Worm (Caenorhabditis elegans) whole organism, mixed stage, embryonic: ENCODE data around the gene cank-26.

Experiments
- blmp-1 ChIP-seq: fragments of 150-350 bp; optimal IDR thresholded peaks from 2 replicates; lab custom pipeline; 2014; ENCODE audit warnings: missing biosample characterization, missing genetic modification characterization
- elt-1 ChIP-seq: sonication (generic microtip); optimal IDR thresholded peaks from 2 replicates; lab custom pipeline; 2017; ENCODE audit warnings: missing genetic modification characterization, mild to moderate bottlenecking, missing compliant biosample characterization, antibody characterized with exemption, moderate library complexity, borderline replicate concordance; ENCODE audit not compliant: insufficient read depth
- pha-4 ChIP-seq: fragments of 150-350 bp; optimal IDR thresholded peaks from 2 replicates; lab custom pipeline; 2018; ENCODE audit warnings: missing biosample characterization, missing genetic modification reagents, missing genetic modification characterization
- unc-120 ChIP-seq: sonication (generic microtip); optimal IDR thresholded peaks from 2 replicates; lab custom pipeline; 2017; ENCODE audit warnings: missing genetic modification characterization, missing compliant biosample characterization; ENCODE audit not compliant: poor library complexity, severe bottlenecking

DNA sequence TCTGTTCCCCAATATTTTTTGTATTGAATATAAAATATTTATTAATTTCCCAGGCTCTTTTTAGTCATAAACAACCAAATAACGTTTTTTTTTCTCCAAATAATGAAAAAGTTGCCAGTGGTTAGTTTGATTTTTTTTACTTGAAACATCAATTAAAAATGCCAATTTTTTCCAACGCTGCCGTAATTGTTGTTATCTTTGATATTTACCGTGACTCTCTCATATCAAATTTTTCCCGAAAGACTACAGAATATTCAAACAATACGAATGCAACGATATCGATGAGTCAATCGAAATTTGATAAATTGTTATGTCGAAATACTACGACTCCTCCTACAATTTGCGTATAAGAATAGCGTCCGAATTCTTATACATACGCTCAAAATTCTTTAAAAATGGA is 12.0 kb upstream of the cank-26 start, which contains the start of gene K10G6.5:
- TF ChIP-seq elt-1, result no peak
- no peak for TF ChIP-seq pha-4 (tag; lab: Kevin White, UChicago)
- no peak for TF ChIP-seq blmp-1 (tag; lab: Kevin White, UChicago)
- TF ChIP-seq unc-120, result no peak
